Worm (Caenorhabditis elegans) whole organism, L2 larva: ENCODE measurements around the gene F15E6.10.

Experiments
- ama-1 ChIP-seq: fragments of 150-350 bp; optimal IDR thresholded peaks from 2 replicates; lab custom pipeline; 2018; ENCODE audit warnings: inconsistent platforms
- ceh-82 ChIP-seq: fragments of 150-350 bp; optimal IDR thresholded peaks from 2 replicates; lab custom pipeline; 2014; ENCODE audit warnings: missing biosample characterization, missing genetic modification characterization
- egl-27 ChIP-seq: sonication (generic microtip); optimal IDR thresholded peaks from 3 replicates; lab custom pipeline; 2017; ENCODE audit warnings: missing biosample characterization, missing genetic modification reagents, missing genetic modification characterization
- lin-13 ChIP-seq: fragments of 150-350 bp; optimal IDR thresholded peaks from 2 replicates; lab custom pipeline; 2014; ENCODE audit warnings: missing biosample characterization, missing genetic modification reagents, missing genetic modification characterization
- snpc-4 ChIP-seq: fragments of 150-350 bp; optimal IDR thresholded peaks from 2 replicates; lab custom pipeline; 2014; ENCODE audit warnings: missing biosample characterization, missing genetic modification characterization

- TF ChIP-seq ceh-82 (tag; lab: Kevin White, UChicago): no peak
- no peak for TF ChIP-seq lin-13 (GFP tag; lab: Kevin White, UChicago)
- no peak for TF ChIP-seq snpc-4 (tag; lab: Kevin White, UChicago)
- no peak for TF ChIP-seq ama-1 (lab: Kevin White, UChicago)
- TF ChIP-seq egl-27 (tag; lab: Kevin White, UChicago): no peak
Observed at ce11 chrIV:4294552-4294951, 1.9 kb downstream of the F15E6.10 start, which contains the start of gene F15E6.3.
